Worm (Caenorhabditis elegans): Measurements from ENCODE around the gene C13A2.5.
"Not testable (repeated sequence)": the region's sequence is repeated elsewhere in the genome, so short reads cannot be mapped to it uniquely, and the experiment has no call there.

C13A2.5 gene

DNA sequence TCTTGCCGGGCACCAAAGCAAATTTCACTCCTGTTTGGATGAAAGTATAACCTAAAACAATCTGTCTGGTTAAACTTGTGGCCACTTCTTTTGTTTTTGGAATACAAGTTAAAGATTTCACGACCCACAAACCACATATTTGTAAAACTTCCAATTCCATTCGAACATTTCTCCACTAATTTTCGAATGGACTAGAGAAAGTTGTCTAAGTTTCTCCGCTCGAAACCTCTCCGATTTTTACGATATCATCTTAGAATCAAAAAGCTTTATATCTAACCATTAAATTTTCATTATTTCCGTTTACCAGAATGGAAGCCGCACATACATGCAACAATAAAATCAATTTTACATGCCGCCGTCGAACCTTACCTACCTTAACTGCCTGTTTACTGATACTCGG lies 22.9 kb downstream of the C13A2.5 start, which contains the start of gene F07G11.3:
TSS of gene F07G11.3 (plus strand) at position 301 of the 400 bp plus-strand sequence.
- TF ChIP-seq hlh-11 (tag; optimal IDR thresholded peaks at IDR 0.05) (no peak), unc-62 (GFP tag; optimal IDR thresholded peaks at IDR 0.05 in 1 of 2) (peak in 1 of 2 experiments; percentile 55), unc-62 (tag; optimal IDR thresholded peaks at IDR 0.05) (no peak)

DNA sequence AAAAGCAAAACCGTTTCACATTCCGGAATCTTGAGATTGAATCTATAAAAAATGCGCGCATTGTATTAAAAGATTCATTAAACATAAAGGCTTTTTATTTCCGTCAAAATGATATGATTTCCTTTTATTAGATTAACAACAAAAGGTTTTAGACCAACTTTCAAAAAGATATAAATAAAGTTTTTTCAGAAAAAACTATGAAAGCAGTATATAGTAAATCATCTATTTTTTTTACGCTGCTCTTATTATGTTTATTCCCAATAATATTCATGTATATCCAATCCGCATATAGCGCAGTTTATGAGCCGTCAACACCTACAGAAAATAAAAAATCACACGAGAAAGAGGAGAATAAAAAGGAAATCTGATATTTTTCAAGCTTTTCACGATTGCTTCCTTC lies 28.9 kb downstream of the C13A2.5 start, which contains the start of gene F07G11.2:
TSS of gene F07G11.2 (plus strand) at position 301 of the 400 bp plus-strand sequence.
- not testable (repeated sequence) for TF ChIP-seq tag-97 (GFP tag; IDR thresholded peaks at IDR 0.05); F49E8.2 (tag; optimal IDR thresholded peaks at IDR 0.05; ENCODE audit: borderline replicate concordance); hlh-11 (tag; optimal IDR thresholded peaks at IDR 0.05)

DNA sequence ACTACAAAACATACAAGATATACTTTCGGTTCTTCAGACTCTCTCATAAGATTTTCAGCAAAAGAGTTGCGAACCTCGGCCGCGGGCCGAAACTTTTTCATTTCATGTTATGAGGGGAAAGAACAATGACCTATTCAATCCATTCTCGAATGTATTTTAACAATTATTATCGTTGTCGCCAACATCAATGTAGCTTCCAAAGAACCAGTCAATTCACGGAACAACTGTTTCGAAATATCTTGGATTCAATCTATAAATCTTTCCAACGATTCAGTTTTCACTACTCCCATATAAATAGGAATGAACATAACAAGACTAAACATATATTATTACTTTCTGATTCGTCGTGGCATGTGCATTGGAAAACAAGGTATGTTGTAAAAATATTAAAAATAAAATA lies 31.5 kb downstream of the C13A2.5 start, which contains the start of gene F07G11.1:
TSS of gene F07G11.1 (plus strand) at position 301 of the 400 bp plus-strand sequence.
- TF ChIP-seq set-16 (GFP tag; IDR thresholded peaks at IDR 0.05), result no peak
- no peak for TF ChIP-seq hlh-11 (tag; optimal IDR thresholded peaks at IDR 0.05)
- TF ChIP-seq nhr-10 (tag; optimal IDR thresholded peaks at IDR 0.05), result no peak
- no peak for TF ChIP-seq F37D6.2 (tag; optimal IDR thresholded peaks at IDR 0.05)
- no peak for TF ChIP-seq egl-43 (GFP tag; IDR thresholded peaks at IDR 0.05)
- TF ChIP-seq spr-3 (GFP tag; optimal IDR thresholded peaks at IDR 0.05), result no peak
- TF ChIP-seq mep-1 (tag; optimal IDR thresholded peaks at IDR 0.05), result no peak
- TF ChIP-seq saeg-2 (GFP tag; IDR thresholded peaks at IDR 0.05), result no peak
- no peak for TF ChIP-seq skn-1 (tag; optimal IDR thresholded peaks at IDR 0.05)
- no peak for TF ChIP-seq arid-1 (GFP tag; conservative IDR thresholded peaks at IDR 0.05)

DNA sequence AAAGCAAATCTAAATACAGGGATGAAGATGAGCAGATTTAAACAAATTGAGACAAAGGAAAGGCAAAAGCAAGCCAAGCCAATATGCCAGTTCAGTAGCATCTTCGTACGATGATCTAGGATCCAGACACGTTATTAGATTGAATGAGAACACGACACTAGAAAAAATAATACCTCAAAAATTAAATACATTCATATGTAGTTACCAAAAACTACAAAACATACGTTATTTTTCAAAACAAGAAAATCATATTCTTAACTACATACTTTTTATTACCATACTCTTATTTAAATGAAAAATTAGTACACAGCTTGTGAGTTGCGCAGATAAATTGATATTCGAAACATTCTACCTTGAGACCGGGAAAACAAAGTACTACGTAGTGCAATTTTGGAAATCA lies 37.6 kb downstream of the C13A2.5 start, which contains the start of gene srx-6:
TSS of gene srx-6 (minus strand) at position 101 of the 400 bp plus-strand sequence.
- no peak for TF ChIP-seq madf-9 (GFP tag; conservative IDR thresholded peaks at IDR 0.05)
- TF ChIP-seq ceh-62 (tag; optimal IDR thresholded peaks at IDR 0.05), result no peak
- no peak for TF ChIP-seq nhr-42 (GFP tag; IDR thresholded peaks at IDR 0.05)
- TF ChIP-seq nhr-237 (tag; optimal IDR thresholded peaks at IDR 0.05), result no peak
- no peak for TF ChIP-seq nhr-102 (tag; optimal IDR thresholded peaks at IDR 0.05)
- no peak for TF ChIP-seq nhr-10 (tag; optimal IDR thresholded peaks at IDR 0.05)
- no peak for TF ChIP-seq cey-2 (tag; optimal IDR thresholded peaks at IDR 0.05; ENCODE audit: borderline replicate concordance, insufficient read depth)
- no peak for TF ChIP-seq F44E2.7 (GFP tag; IDR thresholded peaks at IDR 0.05)
- no peak for TF ChIP-seq T26A8.4 (GFP tag; IDR thresholded peaks at IDR 0.05)
- TF ChIP-seq ces-1 (GFP tag; optimal IDR thresholded peaks at IDR 0.05), result no peak
- TF ChIP-seq mxl-3 (GFP tag; optimal IDR thresholded peaks at IDR 0.05), result no peak
- TF ChIP-seq nhr-11 (tag; optimal IDR thresholded peaks at IDR 0.05), result no peak
- no peak for TF ChIP-seq mep-1 (tag; optimal IDR thresholded peaks at IDR 0.05)
- no peak for TF ChIP-seq nhr-41 (GFP tag; IDR thresholded peaks at IDR 0.05)
- TF ChIP-seq dmd-9 (GFP tag; IDR thresholded peaks at IDR 0.05), result no peak
- TF ChIP-seq skn-1 (tag; optimal IDR thresholded peaks at IDR 0.05), result no peak

DNA sequence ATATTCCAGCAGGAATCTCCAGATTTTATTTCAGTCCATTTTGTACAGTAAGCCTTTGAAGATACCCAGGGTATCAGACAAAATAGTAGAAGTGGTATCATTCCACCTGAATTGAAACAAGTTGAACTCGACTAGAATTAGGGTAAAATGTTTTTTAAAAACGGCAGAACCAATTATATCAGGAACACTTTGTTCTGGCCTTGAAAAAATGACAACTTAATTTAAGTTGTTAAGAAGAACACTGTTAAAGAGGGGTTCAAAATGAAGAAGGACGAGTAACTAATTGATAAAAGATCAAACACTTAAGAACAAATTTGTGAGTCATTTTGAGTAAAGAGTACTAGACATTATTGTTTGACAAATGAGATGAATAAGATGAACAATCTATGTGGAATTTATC lies 45.3 kb downstream of the C13A2.5 start, which contains the start of gene lmd-4:
TSS of gene lmd-4 (minus strand) at position 101 of the 400 bp plus-strand sequence.
- TF ChIP-seq D1046.2 (GFP tag; IDR thresholded peaks at IDR 0.05), result no peak
- no peak for TF ChIP-seq dmd-8 (GFP tag; IDR thresholded peaks at IDR 0.05)
- no peak for TF ChIP-seq nhr-102 (tag; optimal IDR thresholded peaks at IDR 0.05)
- no peak for TF ChIP-seq ZK546.5 (tag; optimal IDR thresholded peaks at IDR 0.05)
- no peak for TF ChIP-seq gei-8 (GFP tag; optimal IDR thresholded peaks at IDR 0.05)
- no peak for TF ChIP-seq spr-1 (tag; optimal IDR thresholded peaks at IDR 0.05)
- no peak for TF ChIP-seq ZK337.2 (GFP tag; IDR thresholded peaks at IDR 0.05)
- TF ChIP-seq zip-11 (GFP tag; IDR thresholded peaks at IDR 0.05), result no peak
- TF ChIP-seq nhr-11 (tag; optimal IDR thresholded peaks at IDR 0.05), result no peak
